Fruit fly (Drosophila melanogaster): ENCODE data around the gene Cpr62Bb.

Gene Cpr62Bb

dm6 chr3L:1794164-1794942 is 40.6 kb downstream of the Cpr62Bb start (continued):
- TF ChIP-seq peb (GFP tag; IDR thresholded peaks at IDR 0.05) = no peak
- TF ChIP-seq CG3163 (GFP tag; optimal IDR thresholded peaks at IDR 0.05) = peak; percentile 53
- no peak for TF ChIP-seq Asciz (GFP tag; optimal IDR thresholded peaks at IDR 0.05)
- no peak for TF ChIP-seq da (GFP tag; optimal IDR thresholded peaks at IDR 0.05)
- TF ChIP-seq Mes4 (GFP tag; optimal IDR thresholded peaks at IDR 0.05) = no peak
- peak; percentile 66 for TF ChIP-seq CG6765 (GFP tag; optimal IDR thresholded peaks at IDR 0.05)
- no peak for TF ChIP-seq ssp (GFP tag; IDR thresholded peaks at IDR 0.05)
- no peak for TF ChIP-seq esg (GFP tag; conservative IDR thresholded peaks at IDR 0.05)
- no peak for TF ChIP-seq Ada2b (GFP tag; IDR thresholded peaks at IDR 0.05)
- peak; percentile 47 for TF ChIP-seq CG5180 (GFP tag; optimal IDR thresholded peaks at IDR 0.05)
- no peak for TF ChIP-seq fd64A (GFP tag; optimal IDR thresholded peaks at IDR 0.05)
- peak; percentile 52 for TF ChIP-seq CG18476 (GFP tag; optimal IDR thresholded peaks at IDR 0.05)
- TF ChIP-seq CG7987 (GFP tag; optimal IDR thresholded peaks at IDR 0.05) = peak; percentile 55
- TF ChIP-seq CG4854 (GFP tag; optimal IDR thresholded peaks at IDR 0.05) = no peak
- TF ChIP-seq emc (GFP tag; optimal IDR thresholded peaks at IDR 0.05) = no peak
- no peak for TF ChIP-seq h (optimal IDR thresholded peaks at IDR 0.05)
- TF ChIP-seq schlank (tag; optimal IDR thresholded peaks at IDR 0.05) = peak; percentile 32
- no peak for TF ChIP-seq CG31441 (GFP tag; IDR thresholded peaks at IDR 0.05)
- TF ChIP-seq sug (tag; optimal IDR thresholded peaks at IDR 0.05) = peak; percentile 86
- peak; percentile 84 for TF ChIP-seq B-H2 (GFP tag; optimal IDR thresholded peaks at IDR 0.05)
- peak; percentile 88 for TF ChIP-seq cg (GFP tag; optimal IDR thresholded peaks at IDR 0.05)
- no peak for TF ChIP-seq CG11085 (GFP tag; IDR thresholded peaks at IDR 0.05)
- TF ChIP-seq Kr (GFP tag; optimal IDR thresholded peaks at IDR 0.05) = no peak
- peak; percentile 63 for TF ChIP-seq CG13296 (GFP tag; optimal IDR thresholded peaks at IDR 0.05)
- TF ChIP-seq grau (tag; optimal IDR thresholded peaks at IDR 0.05) = peak; percentile 3
- TF ChIP-seq Mad (GFP tag; optimal IDR thresholded peaks at IDR 0.05) = no peak
- no peak for TF ChIP-seq TFAM (GFP tag; optimal IDR thresholded peaks at IDR 0.05)
- no peak for TF ChIP-seq CG4617 (GFP tag; optimal IDR thresholded peaks at IDR 0.05; ENCODE audit: borderline replicate concordance)
- no peak for TF ChIP-seq lbe (GFP tag; optimal IDR thresholded peaks at IDR 0.05)
- TF ChIP-seq gem (tag; optimal IDR thresholded peaks at IDR 0.05) = no peak
- peak; percentile 23 for TF ChIP-seq Nf-YB (GFP tag; optimal IDR thresholded peaks at IDR 0.05)
- no peak for TF ChIP-seq CG13775 (GFP tag; optimal IDR thresholded peaks at IDR 0.05)
- no peak for TF ChIP-seq Awh (GFP tag; IDR thresholded peaks at IDR 0.05)
- TF ChIP-seq aop (GFP tag; IDR thresholded peaks at IDR 0.05) = peak; percentile 60; the same call in 1 of the 2 replicates
- peak; percentile 49 for TF ChIP-seq Hey (tag; optimal IDR thresholded peaks at IDR 0.05)
- 0 out of 4 replicates have a peak, but pooled peaks have one; percentile 23 for TF ChIP-seq Dll (GFP tag; IDR thresholded peaks at IDR 0.05; ENCODE audit: partially characterized antibody)
- TF ChIP-seq CG16779 (GFP tag; IDR thresholded peaks at IDR 0.05) = no peak
- no peak for TF ChIP-seq al (GFP tag; IDR thresholded peaks at IDR 0.05)
- no peak for TF ChIP-seq CG14860 (GFP tag; IDR thresholded peaks at IDR 0.05; ENCODE audit: partially characterized antibody)
- 0 out of 2 replicates have a peak, but pooled peaks have one; percentile 11 for TF ChIP-seq CG6689 (GFP tag; IDR thresholded peaks at IDR 0.05)
- no peak for TF ChIP-seq ac (GFP tag; optimal IDR thresholded peaks at IDR 0.05)
- no peak for TF ChIP-seq run (tag; optimal IDR thresholded peaks at IDR 0.05)
- no peak for TF ChIP-seq CG3065 (GFP tag; optimal IDR thresholded peaks at IDR 0.05)
- TF ChIP-seq CG4282 (GFP tag; optimal IDR thresholded peaks at IDR 0.05) = no peak
- TF ChIP-seq Sry-δ (GFP tag; optimal IDR thresholded peaks at IDR 0.05) = no peak
- peak; percentile 46 for TF ChIP-seq CG13624 (GFP tag; optimal IDR thresholded peaks at IDR 0.05)
- TF ChIP-seq CG11696 (GFP tag; IDR thresholded peaks at IDR 0.05) = 0 out of 2 replicates have a peak, but pooled peaks have one; percentile 16
- peak; percentile 98 for TF ChIP-seq chinmo (GFP tag; IDR thresholded peaks at IDR 0.05; ENCODE audit: partially characterized antibody)
- no peak for TF ChIP-seq Hr51 (GFP tag; optimal IDR thresholded peaks at IDR 0.05)
- no peak for TF ChIP-seq HLH54F (GFP tag; optimal IDR thresholded peaks at IDR 0.05)
